Fruit fly (Drosophila melanogaster) whole organism, embryonic: ENCODE data around the gene Irbp18.

ENCODE experiments used
- Bgb ChIP-seq: fragments of 200-800 bp; sonication (Bioruptor generic); IDR thresholded peaks from 2 replicates; pipeline ENCODE4 v1.3.6; 2022; ENCODE audit warnings: missing biosample characterization, missing genetic modification characterization; ENCODE audit not compliant: partially characterized antibody
- CG10431 ChIP-seq: fragments of 200-800 bp; sonication (Bioruptor generic); optimal IDR thresholded peaks from 3 replicates; lab custom pipeline; 2018; ENCODE audit warnings: missing biosample characterization, mild to moderate bottlenecking, missing genetic modification characterization
- CG12071 ChIP-seq: fragments of 200-800 bp; sonication (Bioruptor generic); optimal IDR thresholded peaks from 3 replicates; lab custom pipeline; 2018; ENCODE audit warnings: missing biosample characterization, mild to moderate bottlenecking, missing genetic modification characterization
- CG12659 ChIP-seq: fragments of 200-800 bp; sonication (Bioruptor generic); optimal IDR thresholded peaks from 3 replicates; lab custom pipeline; 2017; ENCODE audit warnings: mild to moderate bottlenecking, missing biosample characterization, missing genetic modification reagents, missing genetic modification characterization
- CG14965 ChIP-seq: fragments of 200-800 bp; sonication (Bioruptor generic); optimal IDR thresholded peaks from 2 replicates; lab custom pipeline; 2016; ENCODE audit warnings: missing biosample characterization, missing genetic modification characterization, borderline replicate concordance
- CG15269 ChIP-seq: fragments of 200-800 bp; sonication (Bioruptor generic); optimal IDR thresholded peaks from 2 replicates; lab custom pipeline; 2018; ENCODE audit warnings: missing biosample characterization, mild to moderate bottlenecking, missing genetic modification characterization, moderate library complexity
- CG17361 ChIP-seq: fragments of 200-800 bp; sonication (Bioruptor generic); IDR thresholded peaks from 3 replicates; pipeline ENCODE4 v1.3.6; 2022; ENCODE audit warnings: missing biosample characterization, missing genetic modification characterization
- CG17912 ChIP-seq: fragments of 200-800 bp; sonication (Bioruptor generic); optimal IDR thresholded peaks from 2 replicates; lab custom pipeline; 2018; ENCODE audit warnings: missing biosample characterization, mild to moderate bottlenecking, missing genetic modification characterization
- CG2120 ChIP-seq: fragments of 200-800 bp; sonication (Bioruptor generic); optimal IDR thresholded peaks from 3 replicates; lab custom pipeline; 2016; ENCODE audit warnings: missing biosample characterization, missing genetic modification characterization
- CG30020 ChIP-seq: fragments of 200-800 bp; optimal IDR thresholded peaks from 2 replicates; lab custom pipeline; 2019; ENCODE audit warnings: missing biosample characterization, mild to moderate bottlenecking, missing genetic modification characterization, moderate library complexity
- CG31224 ChIP-seq: fragments of 200-800 bp; sonication (Bioruptor generic); IDR thresholded peaks from 2 replicates; pipeline ENCODE4 v1.3.6; 2022; ENCODE audit warnings: missing biosample characterization, missing genetic modification characterization
- CG32772 ChIP-seq: fragments of 200-800 bp; sonication (Bioruptor generic); IDR thresholded peaks from 2 replicates; pipeline ENCODE4 v1.3.6; 2022; ENCODE audit warnings: missing biosample characterization, missing genetic modification characterization
- CG34224 ChIP-seq: fragments of 200-800 bp; sonication (Bioruptor generic); IDR thresholded peaks from 3 replicates; pipeline ENCODE4 v1.3.6; 2022; ENCODE audit warnings: missing biosample characterization, missing genetic modification characterization; ENCODE audit not compliant: partially characterized antibody
- CG34422 ChIP-seq: fragments of 200-800 bp; sonication (Bioruptor generic); IDR thresholded peaks from 3 replicates; pipeline ENCODE4 v1.3.6; 2022; ENCODE audit warnings: missing biosample characterization, missing genetic modification characterization
- CG3995 ChIP-seq: fragments of 200-800 bp; sonication (Bioruptor generic); optimal IDR thresholded peaks from 3 replicates; lab custom pipeline; 2016; ENCODE audit warnings: missing biosample characterization, missing genetic modification characterization
- CG4424 ChIP-seq: fragments of 200-800 bp; sonication (Bioruptor generic); optimal IDR thresholded peaks from 3 replicates; lab custom pipeline; 2016; ENCODE audit warnings: missing biosample characterization, missing genetic modification characterization
- Camta ChIP-seq: fragments of 200-800 bp; sonication (Bioruptor generic); optimal IDR thresholded peaks from 2 replicates; lab custom pipeline; 2016; ENCODE audit warnings: missing biosample characterization, missing genetic modification characterization
- CoRest ChIP-seq: fragments of 200-800 bp; sonication (Bioruptor generic); optimal IDR thresholded peaks from 3 replicates; lab custom pipeline; 2018; ENCODE audit warnings: missing biosample characterization, mild to moderate bottlenecking, missing genetic modification characterization, moderate library complexity
- Deaf1 ChIP-seq: fragments of 200-800 bp; optimal IDR thresholded peaks from 3 replicates; lab custom pipeline; 2019; ENCODE audit warnings: missing biosample characterization, mild to moderate bottlenecking, missing genetic modification characterization, moderate library complexity
- Dip3 ChIP-seq: fragments of 200-800 bp; sonication (Bioruptor generic); optimal IDR thresholded peaks from 3 replicates; lab custom pipeline; 2016; ENCODE audit warnings: missing biosample characterization, missing genetic modification characterization
- Dref ChIP-seq: fragments of 200-800 bp; sonication (Bioruptor generic); IDR thresholded peaks from 2 replicates; pipeline ENCODE4 v1.3.6; 2022; ENCODE audit warnings: missing biosample characterization, missing genetic modification characterization
- E2f2 ChIP-seq: fragments of 200-800 bp; sonication (Bioruptor generic); IDR thresholded peaks from 2 replicates; pipeline ENCODE4 v1.3.6; 2022; ENCODE audit warnings: missing biosample characterization, missing genetic modification characterization
- Gug ChIP-seq: fragments of 200-800 bp; sonication (Bioruptor generic); IDR thresholded peaks from 4 replicates; pipeline ENCODE4 v1.3.6; 2022; ENCODE audit warnings: missing biosample characterization, missing genetic modification characterization
- HmgD ChIP-seq: fragments of 200-800 bp; sonication (Bioruptor generic); optimal IDR thresholded peaks from 3 replicates; lab custom pipeline; 2016; ENCODE audit warnings: missing biosample characterization, missing genetic modification characterization
- Jarid2 ChIP-seq: fragments of 200-800 bp; sonication (Bioruptor generic); optimal IDR thresholded peaks from 3 replicates; lab custom pipeline; 2017; ENCODE audit warnings: mild to moderate bottlenecking, missing biosample characterization, missing genetic modification reagents, missing genetic modification characterization
- Kr ChIP-seq: fragments of 200-800 bp; sonication (Bioruptor generic); optimal IDR thresholded peaks from 2 replicates; lab custom pipeline; 2017; ENCODE audit warnings: missing biosample characterization, mild to moderate bottlenecking, missing genetic modification characterization
- MBD-R2 ChIP-seq: fragments of 200-800 bp; sonication (Bioruptor generic); IDR thresholded peaks from 2 replicates; pipeline ENCODE4 v1.3.6; 2022; ENCODE audit warnings: missing biosample characterization, missing genetic modification characterization
- MTF-1 ChIP-seq: fragments of 200-800 bp; sonication (Bioruptor generic); optimal IDR thresholded peaks from 2 replicates; lab custom pipeline; 2018; ENCODE audit warnings: missing biosample characterization, mild to moderate bottlenecking, missing genetic modification characterization, borderline replicate concordance
- Mrtf ChIP-seq: fragments of 200-800 bp; sonication (Bioruptor generic); IDR thresholded peaks from 3 replicates; pipeline ENCODE4 v1.3.6; 2022; ENCODE audit warnings: missing biosample characterization, missing genetic modification characterization
- NC2β ChIP-seq: fragments of 200-800 bp; sonication (Bioruptor generic); optimal IDR thresholded peaks from 2 replicates; lab custom pipeline; 2016; ENCODE audit warnings: missing biosample characterization, missing genetic modification characterization
- Poxn ChIP-seq: fragments of 200-800 bp; sonication (Bioruptor generic); IDR thresholded peaks from 2 replicates; pipeline ENCODE4 v1.3.6; 2022; ENCODE audit warnings: missing biosample characterization, missing genetic modification characterization
- Rfx ChIP-seq: fragments of 200-800 bp; sonication (Bioruptor generic); IDR thresholded peaks from 2 replicates; pipeline ENCODE4 v1.3.6; 2022; ENCODE audit warnings: missing biosample characterization, missing genetic modification characterization
- Sin3A ChIP-seq: fragments of >200 bp; optimal IDR thresholded peaks from 2 replicates; lab custom pipeline; 2018
- Sox100B ChIP-seq: fragments of 200-800 bp; sonication (Bioruptor generic); optimal IDR thresholded peaks from 3 replicates; lab custom pipeline; 2018; ENCODE audit warnings: missing biosample characterization, mild to moderate bottlenecking, missing genetic modification characterization
- cad ChIP-seq: fragments of >200 bp; optimal IDR thresholded peaks from 2 replicates; lab custom pipeline; 2017; ENCODE audit warnings: missing biosample characterization, missing genetic modification characterization
- eve ChIP-seq, 2 experiments: fragments of >200 bp; optimal IDR thresholded peaks; 2 replicates each; lab custom pipeline; 2017; ENCODE audit warnings: missing biosample characterization in 2 of 2, missing genetic modification characterization in 2 of 2
- ftz-f1 ChIP-seq: fragments of 200-800 bp; sonication (Bioruptor generic); optimal IDR thresholded peaks from 2 replicates; lab custom pipeline; 2016; ENCODE audit warnings: missing biosample characterization, missing genetic modification characterization
- gsb-n ChIP-seq: fragments of 200-800 bp; sonication (Bioruptor generic); optimal IDR thresholded peaks from 3 replicates; lab custom pipeline; 2018; ENCODE audit warnings: missing biosample characterization, mild to moderate bottlenecking, missing genetic modification characterization
- kay ChIP-seq: fragments of 200-800 bp; sonication (Bioruptor generic); optimal IDR thresholded peaks from 2 replicates; lab custom pipeline; 2016; ENCODE audit warnings: missing biosample characterization, missing genetic modification characterization
- lbe ChIP-seq: fragments of 200-800 bp; sonication (Bioruptor generic); optimal IDR thresholded peaks from 2 replicates; lab custom pipeline; 2016; ENCODE audit warnings: missing biosample characterization, mild to moderate bottlenecking, missing genetic modification characterization
- scrt ChIP-seq: fragments of 200-800 bp; sonication (Bioruptor generic); optimal IDR thresholded peaks from 2 replicates; lab custom pipeline; 2018; ENCODE audit warnings: missing biosample characterization, mild to moderate bottlenecking, missing genetic modification characterization, moderate library complexity
- ssp ChIP-seq: fragments of 200-800 bp; sonication (Bioruptor generic); IDR thresholded peaks from 2 replicates; pipeline ENCODE4 v1.3.6; 2022; ENCODE audit warnings: missing biosample characterization, missing genetic modification characterization
- stwl ChIP-seq: fragments of 200-800 bp; sonication (Bioruptor generic); optimal IDR thresholded peaks from 3 replicates; lab custom pipeline; 2018; ENCODE audit warnings: missing biosample characterization, mild to moderate bottlenecking, missing genetic modification characterization, moderate library complexity
- ttk ChIP-seq: fragments of 200-800 bp; sonication (Bioruptor generic); IDR thresholded peaks from 2 replicates; pipeline ENCODE4 v2.1.2; 2022; ENCODE audit warnings: missing biosample characterization, missing genetic modification characterization
- twi ChIP-seq: fragments of 200-800 bp; optimal IDR thresholded peaks from 2 replicates; lab custom pipeline; 2019; ENCODE audit warnings: missing biosample characterization, mild to moderate bottlenecking, missing genetic modification characterization, moderate library complexity
- zen ChIP-seq: fragments of 200-800 bp; sonication (Bioruptor generic); optimal IDR thresholded peaks from 3 replicates; lab custom pipeline; 2018; ENCODE audit warnings: missing biosample characterization, mild to moderate bottlenecking, missing genetic modification characterization, moderate library complexity

Irbp18 gene

DNA sequence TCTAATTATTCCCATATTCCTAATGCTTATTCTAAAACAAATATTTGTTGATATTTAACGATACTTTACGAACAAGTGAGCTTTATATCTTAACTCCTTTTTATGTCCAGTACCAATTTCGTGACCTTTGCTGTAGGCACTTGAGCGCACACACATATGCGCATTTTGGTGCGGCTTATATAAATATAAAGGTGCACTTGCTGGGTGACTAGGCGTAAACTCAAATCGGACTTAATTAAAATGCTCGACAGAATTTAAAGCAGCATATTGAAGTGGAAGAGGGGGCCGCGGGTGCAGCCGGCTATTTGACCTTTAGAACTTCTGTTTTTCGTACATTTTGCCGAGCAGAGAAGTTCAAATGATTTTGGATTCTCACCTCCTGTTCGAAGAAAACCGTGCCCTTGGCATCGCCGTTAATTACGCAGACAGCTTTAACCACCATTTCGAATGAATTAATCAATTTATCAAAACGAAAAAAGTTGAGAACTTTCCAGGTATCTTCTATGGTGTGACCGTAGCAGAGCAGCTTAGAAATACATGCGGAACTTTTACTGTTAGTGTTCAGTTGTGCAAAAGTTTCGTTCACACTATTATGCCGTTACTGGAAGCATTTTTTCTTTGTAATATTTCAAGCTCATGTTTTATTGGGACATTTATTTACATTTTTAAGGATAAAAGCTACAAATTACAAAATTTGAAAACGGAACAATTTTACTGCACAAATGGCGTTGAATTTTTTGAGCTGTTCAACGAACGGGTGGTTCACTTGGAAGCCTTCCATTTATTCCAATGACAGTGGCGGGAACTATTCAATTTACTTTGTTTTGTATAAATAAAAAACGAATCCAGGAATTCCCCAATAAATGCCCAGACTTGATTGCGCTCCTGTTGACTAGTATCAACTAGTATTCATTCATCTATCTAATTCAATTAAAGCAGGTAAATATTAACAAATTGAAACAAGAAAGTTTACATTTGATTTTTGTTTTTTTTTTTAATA lies 15.5 kb upstream of the Irbp18 start, which contains the start of gene Sod1 (continued):
- TF ChIP-seq kay (GFP tag; lab: Kevin White, UChicago) (no peak), ttk (no peak), Jarid2 (no peak), Poxn (GFP tag; lab: Robert Waterston, UW) (no peak), CG32772 (GFP tag; lab: Robert Waterston, UW) (no peak), CG17361 (no peak), Dref (no peak), CG30020 (tag; lab: Kevin White, UChicago) (peak; percentile 10), CG34422 (peak; percentile 83; the same call in 1 of the 3 replicates), Deaf1 (tag; lab: Kevin White, UChicago) (no peak), CG12071 (GFP tag; lab: Kevin White, UChicago) (no peak), CG12659 (GFP tag; lab: Kevin White, UChicago) (peak; percentile 34), CG15269 (no peak), CG3995 (peak; percentile 89), Camta (GFP tag; lab: Kevin White, UChicago) (no peak), twi (no peak), Rfx (GFP tag; lab: Robert Waterston, UW) (no peak), NC2β (GFP tag; lab: Kevin White, UChicago) (no peak), CG14965 (GFP tag; lab: Kevin White, UChicago) (no peak), CG2120 (GFP tag; lab: Kevin White, UChicago) (peak; percentile 6), CG4424 (GFP tag; lab: Kevin White, UChicago) (no peak), E2f2 (GFP tag; lab: Robert Waterston, UW) (peak; percentile 81), zen (tag; lab: Kevin White, UChicago) (no peak), cad (GFP tag; lab: Kevin White, UChicago) (no peak), Sin3A (lab: Kevin White, UChicago) (peak; percentile 27), CoRest (tag; lab: Kevin White, UChicago) (peak; percentile 26), CG31224 (GFP tag; lab: Robert Waterston, UW) (no peak), CG17912 (GFP tag; lab: Kevin White, UChicago) (no peak), eve (GFP tag; optimal IDR thresholded peaks at IDR 0.05; lab: Kevin White, UChicago) (no peak), Bgb (GFP tag; lab: Robert Waterston, UW) (peak; percentile 29; the same call in 1 of the 2 replicates), Sox100B (GFP tag; lab: Kevin White, UChicago) (no peak), ftz-f1 (GFP tag; lab: Kevin White, UChicago) (peak; percentile 90), scrt (GFP tag; lab: Kevin White, UChicago) (no peak), ssp (GFP tag; lab: Robert Waterston, UW) (peak; percentile 76), HmgD (GFP tag; lab: Kevin White, UChicago) (peak; percentile 39), gsb-n (tag; lab: Kevin White, UChicago) (no peak), MTF-1 (no peak), Mrtf (no peak), MBD-R2 (GFP tag; lab: Robert Waterston, UW) (peak; percentile 41; the same call in 1 of the 2 replicates), Kr (no peak), CG10431 (GFP tag; lab: Kevin White, UChicago) (no peak), stwl (tag; lab: Kevin White, UChicago) (peak; percentile 57), Gug (GFP tag; lab: Robert Waterston, UW) (no peak), lbe (GFP tag; lab: Kevin White, UChicago) (no peak), CG34224 (peak; percentile 53; the same call in 1 of the 3 replicates), Dip3 (GFP tag; lab: Kevin White, UChicago) (no peak)
